Fruit fly (Drosophila melanogaster): Measurements from ENCODE around the gene CG13901.

The CG13901 gene

DNA sequence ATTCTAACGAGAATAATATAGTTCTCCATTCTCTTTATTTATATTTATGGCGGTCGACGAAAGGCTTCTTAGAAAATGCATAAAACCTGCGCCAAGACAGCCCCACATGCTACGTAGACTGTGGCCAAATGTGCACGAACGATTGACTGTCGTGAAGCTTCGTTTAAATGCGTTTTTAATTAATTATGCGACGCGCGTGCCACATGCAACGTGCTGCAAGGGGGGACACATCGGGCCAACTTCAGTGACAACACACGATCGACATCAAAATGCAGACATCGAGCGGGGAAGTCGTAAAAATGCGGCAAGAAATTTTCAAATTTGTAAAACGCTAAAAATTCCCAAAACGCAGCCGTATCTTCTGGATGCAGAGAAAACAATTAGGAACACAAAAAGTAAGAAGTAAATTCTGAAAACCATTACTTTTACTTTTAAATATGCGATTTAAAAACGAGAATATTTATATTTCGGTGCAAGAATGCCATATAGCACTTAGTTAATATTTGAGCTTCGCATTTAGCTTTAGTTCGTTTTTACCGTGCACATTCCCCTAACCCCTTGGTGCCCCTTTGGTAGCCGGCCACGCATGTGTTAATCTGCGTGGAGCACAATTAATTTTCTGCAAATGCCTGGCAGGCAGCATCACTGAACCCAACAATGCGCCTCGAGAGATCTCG is 37.6 kb downstream of the CG13901 start (continued):
- no peak for TF ChIP-seq Bgb (GFP tag; IDR thresholded peaks at IDR 0.05; ENCODE audit: partially characterized antibody)
- TF ChIP-seq CG10979 (tag; optimal IDR thresholded peaks at IDR 0.05): peak; percentile 65
- no peak for TF ChIP-seq zfh2 (GFP tag; optimal IDR thresholded peaks at IDR 0.05)
- TF ChIP-seq oc (tag; optimal IDR thresholded peaks at IDR 0.05): peak; percentile 15
- no peak for TF ChIP-seq B-H2 (GFP tag; optimal IDR thresholded peaks at IDR 0.05)
- TF ChIP-seq ttk (GFP tag; IDR thresholded peaks at IDR 0.05): peak; percentile 53; the same call in 1 of the 2 replicates
- no peak for TF ChIP-seq schlank (tag; optimal IDR thresholded peaks at IDR 0.05)
- no peak for TF ChIP-seq slou (GFP tag; optimal IDR thresholded peaks at IDR 0.05)
- no peak for TF ChIP-seq emc (GFP tag; optimal IDR thresholded peaks at IDR 0.05)
- TF ChIP-seq Hr3 (GFP tag; optimal IDR thresholded peaks at IDR 0.05): no peak
- peak; percentile 62 for TF ChIP-seq CG6254 (GFP tag; optimal IDR thresholded peaks at IDR 0.05)
- no peak for TF ChIP-seq Fer1 (GFP tag; optimal IDR thresholded peaks at IDR 0.05)
- no peak for TF ChIP-seq tgo (GFP tag; IDR thresholded peaks at IDR 0.05)
- no peak for TF ChIP-seq nerfin-1 (tag; optimal IDR thresholded peaks at IDR 0.05)
- TF ChIP-seq CG9609 (GFP tag; optimal IDR thresholded peaks at IDR 0.05): no peak
- TF ChIP-seq Trl (optimal IDR thresholded peaks at IDR 0.05): no peak
- no peak for TF ChIP-seq Trl (GFP tag; optimal IDR thresholded peaks at IDR 0.05)
- TF ChIP-seq CG33213 (GFP tag; optimal IDR thresholded peaks at IDR 0.05): no peak
- peak; percentile 20 for TF ChIP-seq jing (GFP tag; optimal IDR thresholded peaks at IDR 0.05)
- no peak for TF ChIP-seq CG31365 (tag; optimal IDR thresholded peaks at IDR 0.05)
- TF ChIP-seq Optix (GFP tag; IDR thresholded peaks at IDR 0.05): no peak
- TF ChIP-seq CG4820 (GFP tag; optimal IDR thresholded peaks at IDR 0.05): peak; percentile 32
- TF ChIP-seq Xrp1 (GFP tag; IDR thresholded peaks at IDR 0.05): peak; percentile 70
- TF ChIP-seq run (tag; optimal IDR thresholded peaks at IDR 0.05): no peak
- peak; percentile 21 for TF ChIP-seq gsb-n (tag; optimal IDR thresholded peaks at IDR 0.05)
- no peak for TF ChIP-seq MBD-R2 (GFP tag; IDR thresholded peaks at IDR 0.05)
- TF ChIP-seq E2f1 (GFP tag; IDR thresholded peaks at IDR 0.05): peak; percentile 15; the same call in 1 of the 2 replicates
- TF ChIP-seq CG17361 (GFP tag; IDR thresholded peaks at IDR 0.05): peak; percentile 54; the same call in 1 of the 3 replicates
- TF ChIP-seq CG2202 (tag; optimal IDR thresholded peaks at IDR 0.05): no peak
- no peak for TF ChIP-seq CG5245 (GFP tag; optimal IDR thresholded peaks at IDR 0.05)
- peak; percentile 79 for TF ChIP-seq Med (GFP tag)
- TF ChIP-seq zen (tag; optimal IDR thresholded peaks at IDR 0.05): no peak
- TF ChIP-seq luna (GFP tag; optimal IDR thresholded peaks at IDR 0.05): no peak
- TF ChIP-seq Nf-YC (tag; optimal IDR thresholded peaks at IDR 0.05): no peak
- TF ChIP-seq Sox100B (GFP tag; optimal IDR thresholded peaks at IDR 0.05): peak; percentile 40
- peak in 1 of 3 experiments; percentile 37 for TF ChIP-seq lola (GFP tag; optimal IDR thresholded peaks at IDR 0.05)
- TF ChIP-seq lilli (GFP tag; optimal IDR thresholded peaks at IDR 0.05): no peak
- TF ChIP-seq Fer3 (tag; optimal IDR thresholded peaks at IDR 0.05): no peak
- TF ChIP-seq CG3163 (GFP tag; optimal IDR thresholded peaks at IDR 0.05): no peak
- peak; percentile 44 for TF ChIP-seq CG3407 (GFP tag; optimal IDR thresholded peaks at IDR 0.05)
- TF ChIP-seq CG8281 (tag; optimal IDR thresholded peaks at IDR 0.05): no peak
- no peak for TF ChIP-seq HmgZ (tag; optimal IDR thresholded peaks at IDR 0.05)
- no peak for TF ChIP-seq lov (optimal IDR thresholded peaks at IDR 0.05)
- TF ChIP-seq lov (GFP tag; IDR thresholded peaks at IDR 0.05): 0 out of 3 replicates have a peak, but pooled peaks have one; percentile 42
- TF ChIP-seq CG6765 (GFP tag; optimal IDR thresholded peaks at IDR 0.05): no peak
- no peak for TF ChIP-seq amos (GFP tag; IDR thresholded peaks at IDR 0.05; ENCODE audit: partially characterized antibody)
- TF ChIP-seq CG31388 (GFP tag; optimal IDR thresholded peaks at IDR 0.05): no peak
- TF ChIP-seq CG16815 (GFP tag; optimal IDR thresholded peaks at IDR 0.05): no peak
- TF ChIP-seq CG10654 (GFP tag; optimal IDR thresholded peaks at IDR 0.05): no peak
- TF ChIP-seq btn (GFP tag; optimal IDR thresholded peaks at IDR 0.05): no peak
- TF ChIP-seq CG1233 (GFP tag; optimal IDR thresholded peaks at IDR 0.05): no peak

Measured in whole organism, embryonic.